Fruit fly (Drosophila melanogaster) whole organism, wandering third instar larva: Measurements from ENCODE around the gene CG11760.

ENCODE experiments used
- Abd-B ChIP-seq: fragments of >200 bp; optimal IDR thresholded peaks from 2 replicates; lab custom pipeline; 2017; ENCODE audit warnings: missing biosample characterization, missing genetic modification characterization
- CG32264 ChIP-seq: fragments of 200-800 bp; sonication (Bioruptor generic); optimal IDR thresholded peaks from 2 replicates; lab custom pipeline; 2016; ENCODE audit warnings: missing biosample characterization, missing genetic modification characterization
- CG9705 ChIP-seq: fragments of 200-800 bp; sonication (Bioruptor generic); optimal IDR thresholded peaks from 2 replicates; lab custom pipeline; 2018; ENCODE audit warnings: missing biosample characterization, mild to moderate bottlenecking, missing genetic modification characterization
- CrebA ChIP-seq: fragments of 200-800 bp; sonication (Bioruptor generic); optimal IDR thresholded peaks from 2 replicates; lab custom pipeline; 2016; ENCODE audit warnings: missing biosample characterization, mild to moderate bottlenecking, missing genetic modification characterization, borderline replicate concordance
- Dif ChIP-seq: fragments of 200-275, 200-300 bp; sonication (Bioruptor generic); optimal IDR thresholded peaks from 2 replicates; lab custom pipeline; 2018; ENCODE audit warnings: missing biosample characterization, missing genetic modification characterization; ENCODE audit not compliant: partially characterized antibody
- GATAd ChIP-seq: sonication (Bioruptor generic); optimal IDR thresholded peaks from 2 replicates; lab custom pipeline; 2016; ENCODE audit warnings: missing biosample characterization, missing genetic modification characterization
- HLH106 ChIP-seq: fragments of 200-800 bp; optimal IDR thresholded peaks from 3 replicates; lab custom pipeline; 2019; ENCODE audit warnings: missing biosample characterization, mild to moderate bottlenecking, missing genetic modification characterization, moderate library complexity
- Hnf4 ChIP-seq: fragments of 200-800 bp; sonication (Bioruptor generic); optimal IDR thresholded peaks from 2 replicates; lab custom pipeline; 2016; ENCODE audit warnings: missing biosample characterization, mild to moderate bottlenecking, missing genetic modification characterization
- Hr78 ChIP-seq: fragments of >200 bp; optimal IDR thresholded peaks from 2 replicates; lab custom pipeline; 2017; ENCODE audit warnings: missing biosample characterization, missing genetic modification characterization
- Hr83 ChIP-seq: fragments of 200-300 bp; sonication (Bioruptor generic); optimal IDR thresholded peaks from 2 replicates; lab custom pipeline; 2016; ENCODE audit warnings: missing biosample characterization, mild to moderate bottlenecking, missing genetic modification characterization, moderate library complexity; ENCODE audit not compliant: poor library complexity, severe bottlenecking
- Jra ChIP-seq: sonication (Bioruptor generic); optimal IDR thresholded peaks from 2 replicates; lab custom pipeline; 2016; ENCODE audit warnings: missing biosample characterization, missing genetic modification characterization
- Mio ChIP-seq: sonication (Bioruptor generic); optimal IDR thresholded peaks from 2 replicates; lab custom pipeline; 2016; ENCODE audit warnings: missing biosample characterization, missing genetic modification characterization
- Myc ChIP-seq: fragments of >200 bp; optimal IDR thresholded peaks from 2 replicates; lab custom pipeline; 2017
- N ChIP-seq: fragments of >200 bp; optimal IDR thresholded peaks from 2 replicates; lab custom pipeline; 2018; ENCODE audit warnings: missing biosample characterization, missing external identifiers, missing genetic modification characterization
- OdsH ChIP-seq: fragments of 200-800 bp; sonication (Bioruptor generic); optimal IDR thresholded peaks from 2 replicates; lab custom pipeline; 2016; ENCODE audit warnings: missing biosample characterization, mild to moderate bottlenecking, missing genetic modification characterization
- Rel ChIP-seq, 2 experiments: fragments of 200-800 bp; sonication (Bioruptor generic) in 1 of 2; optimal IDR thresholded peaks; 2 replicates in 1 of 2; 3 replicates in 1 of 2; lab custom pipeline; 2016 to 2019; ENCODE audit warnings: mild to moderate bottlenecking in 2 of 2, missing biosample characterization in 2 of 2, missing genetic modification characterization in 2 of 2, moderate library complexity in 1 of 2
- Sp1 ChIP-seq: fragments of 200-800 bp; sonication (Bioruptor generic); optimal IDR thresholded peaks from 3 replicates; lab custom pipeline; 2019; ENCODE audit warnings: missing biosample characterization, mild to moderate bottlenecking, missing genetic modification characterization, moderate library complexity
- Vsx2 ChIP-seq: fragments of 200-300, 225-300 bp; sonication (Bioruptor generic); optimal IDR thresholded peaks from 2 replicates; lab custom pipeline; 2018; ENCODE audit warnings: missing biosample characterization, missing genetic modification characterization; ENCODE audit not compliant: partially characterized antibody
- br ChIP-seq: fragments of 200-800 bp; sonication (Bioruptor generic); optimal IDR thresholded peaks from 2 replicates; lab custom pipeline; 2016; ENCODE audit warnings: missing biosample characterization, missing genetic modification characterization
- brk ChIP-seq: fragments of 200-800 bp; sonication (Bioruptor generic); optimal IDR thresholded peaks from 2 replicates; lab custom pipeline; 2016; ENCODE audit warnings: missing biosample characterization, mild to moderate bottlenecking, missing genetic modification characterization
- dl ChIP-seq, 2 experiments: fragments of 175-275, 200-275 bp in 1 of 2; fragments of 200-275 bp in 1 of 2; sonication (Bioruptor generic); optimal IDR thresholded peaks; lab custom pipeline; 2018; ENCODE audit warnings: mild to moderate bottlenecking in 2 of 2, missing biosample characterization in 2 of 2, missing genetic modification characterization in 2 of 2, moderate library complexity in 2 of 2; ENCODE audit not compliant: partially characterized antibody in 2 of 2, insufficient read depth in 1 of 2
- dmrt93B ChIP-seq: fragments of 200-800 bp; sonication (Bioruptor generic); optimal IDR thresholded peaks from 2 replicates; lab custom pipeline; 2018; ENCODE audit warnings: missing biosample characterization, mild to moderate bottlenecking, missing genetic modification characterization
- dsf ChIP-seq: sonication (Bioruptor generic); optimal IDR thresholded peaks from 2 replicates; lab custom pipeline; 2016; ENCODE audit warnings: missing biosample characterization, missing genetic modification characterization, borderline replicate concordance
- ey ChIP-seq: fragments of 200-800 bp; sonication (Bioruptor generic); optimal IDR thresholded peaks from 2 replicates; lab custom pipeline; 2016; ENCODE audit warnings: missing biosample characterization, missing genetic modification characterization
- foxo ChIP-seq, 2 experiments: fragments of 200-800 bp; sonication (Bioruptor generic); optimal IDR thresholded peaks; 2 replicates in 1 of 2; 3 replicates in 1 of 2; lab custom pipeline; 2016 to 2017; ENCODE audit warnings: missing biosample characterization in 2 of 2, missing genetic modification characterization in 2 of 2
- fru ChIP-seq: fragments of 200-800 bp; sonication (Bioruptor generic); optimal IDR thresholded peaks from 3 replicates; lab custom pipeline; 2016; ENCODE audit warnings: missing biosample characterization, mild to moderate bottlenecking, missing genetic modification characterization
- h ChIP-seq: fragments of 200-800 bp; sonication (Bioruptor generic); optimal IDR thresholded peaks from 3 replicates; lab custom pipeline; 2016; ENCODE audit warnings: missing biosample characterization, mild to moderate bottlenecking, missing genetic modification characterization
- jim ChIP-seq: fragments of 175-275, 200-325 bp; sonication (Bioruptor generic); optimal IDR thresholded peaks from 2 replicates; lab custom pipeline; 2016; ENCODE audit warnings: missing biosample characterization, mild to moderate bottlenecking, missing genetic modification characterization
- lola ChIP-seq: fragments of >200 bp; optimal IDR thresholded peaks from 2 replicates; lab custom pipeline; 2017; ENCODE audit warnings: missing biosample characterization, missing genetic modification characterization
- pan ChIP-seq: fragments of >200 bp; optimal IDR thresholded peaks from 2 replicates; lab custom pipeline; 2017
- psq ChIP-seq: fragments of 200-800 bp; sonication (Bioruptor generic); optimal IDR thresholded peaks from 3 replicates; lab custom pipeline; 2017; ENCODE audit warnings: missing biosample characterization, mild to moderate bottlenecking, missing genetic modification characterization, moderate library complexity
- rgr ChIP-seq: fragments of 200-800 bp; sonication (Bioruptor generic); optimal IDR thresholded peaks from 3 replicates; lab custom pipeline; 2016; ENCODE audit warnings: missing biosample characterization, mild to moderate bottlenecking, missing genetic modification characterization
- sage ChIP-seq: fragments of 200-800 bp; sonication (Bioruptor generic); optimal IDR thresholded peaks from 2 replicates; lab custom pipeline; 2016; ENCODE audit warnings: missing biosample characterization, mild to moderate bottlenecking, missing genetic modification characterization
- sv ChIP-seq: fragments of 200-800 bp; sonication (Bioruptor generic); optimal IDR thresholded peaks from 3 replicates; lab custom pipeline; 2016; ENCODE audit warnings: missing biosample characterization, missing genetic modification characterization
- tai ChIP-seq: sonication (Bioruptor generic); optimal IDR thresholded peaks from 2 replicates; lab custom pipeline; 2016; ENCODE audit warnings: missing biosample characterization, missing genetic modification characterization
- usp ChIP-seq: fragments of >200 bp; optimal IDR thresholded peaks from 2 replicates; lab custom pipeline; 2017; ENCODE audit warnings: missing biosample characterization, missing genetic modification characterization
- woc ChIP-seq: sonication (Bioruptor generic); optimal IDR thresholded peaks from 2 replicates; lab custom pipeline; 2016; ENCODE audit warnings: missing biosample characterization, mild to moderate bottlenecking, missing genetic modification characterization

The CG11760 gene

DNA sequence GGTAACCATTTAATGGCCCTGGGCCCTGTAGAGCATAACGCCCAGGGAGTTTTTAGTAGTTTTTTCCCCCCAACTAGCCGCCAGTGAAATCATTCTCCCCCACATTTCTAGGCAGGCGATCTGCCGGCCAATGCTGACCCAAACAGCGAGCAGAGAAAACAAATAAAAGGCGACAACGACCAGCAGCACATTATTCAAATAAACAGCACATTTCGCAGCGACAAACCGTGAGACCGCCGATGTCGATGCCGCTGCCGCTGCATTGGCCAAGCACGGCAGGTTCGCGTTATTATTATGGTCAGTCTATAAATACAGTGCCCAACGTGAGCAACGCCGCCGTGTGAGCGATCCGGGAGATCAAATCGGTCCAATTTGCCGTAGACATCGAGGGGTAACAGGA is at the start of gene CG11760:
TSS of gene CG11760 (plus strand) at position 301 of the 400 bp plus-strand sequence.
- TF ChIP-seq fru (GFP tag; lab: Kevin White, UChicago), result no peak
- TF ChIP-seq pan (lab: Kevin White, UChicago), result no peak
- no peak for TF ChIP-seq lola (GFP tag; lab: Kevin White, UChicago)
- TF ChIP-seq h (GFP tag; lab: Kevin White, UChicago), result no peak

DNA sequence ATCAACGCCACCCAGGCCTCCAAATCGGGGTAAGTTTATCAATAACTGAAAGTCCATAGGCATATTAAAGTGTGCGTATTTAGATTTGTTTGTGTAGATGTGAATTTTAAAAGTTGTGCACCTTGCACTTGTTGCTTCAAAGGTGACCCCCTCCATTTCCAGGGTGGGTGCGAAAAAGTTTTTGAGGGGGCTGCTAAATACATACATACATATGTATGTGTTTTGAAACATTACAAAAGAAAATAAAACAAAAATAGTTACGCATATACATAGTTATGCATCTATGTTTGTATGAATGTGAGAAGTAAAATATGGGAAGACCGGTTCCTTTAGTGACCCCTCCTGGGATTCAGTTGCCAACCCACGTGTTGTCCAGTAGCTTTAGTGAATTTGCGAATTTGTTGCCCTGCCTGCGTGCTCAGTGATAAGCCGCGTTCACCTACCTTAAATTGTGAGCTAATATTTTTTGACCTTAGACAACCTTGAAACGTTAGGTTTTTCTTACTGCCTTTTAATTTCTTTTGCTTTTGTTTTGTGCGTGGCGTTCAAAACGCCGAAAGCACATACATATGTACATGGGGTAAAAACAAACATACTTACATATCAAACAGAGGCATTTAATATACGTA is 49.0 kb upstream of the CG11760 start:
- TF ChIP-seq Sp1 (GFP tag; lab: Kevin White, UChicago) (no peak), HLH106 (tag; lab: Kevin White, UChicago) (no peak), Hnf4 (peak; percentile 29), sage (no peak), N (GFP tag; lab: Kevin White, UChicago) (no peak), Jra (GFP tag; lab: Kevin White, UChicago) (no peak), psq (GFP tag; lab: Kevin White, UChicago) (no peak), h (GFP tag; lab: Kevin White, UChicago) (peak; percentile 67), jim (GFP tag; lab: Kevin White, UChicago) (no peak), woc (no peak), pan (lab: Kevin White, UChicago) (no peak), Myc (lab: Kevin White, UChicago) (no peak), CG32264 (GFP tag; lab: Kevin White, UChicago) (peak; percentile 31), OdsH (GFP tag; lab: Kevin White, UChicago) (no peak), fru (GFP tag; lab: Kevin White, UChicago) (no peak), ey (GFP tag; lab: Kevin White, UChicago) (peak; percentile 54), usp (no peak), dl (GFP tag; optimal IDR thresholded peaks at IDR 0.05; lab: Kevin White, UChicago; ENCODE audit: insufficient read depth in 1 of 2, partially characterized antibody in 2 of 2) (no peak), Hr83 (no peak), CG9705 (GFP tag; lab: Kevin White, UChicago) (no peak), Rel (GFP tag; optimal IDR thresholded peaks at IDR 0.05; lab: Kevin White, UChicago) (peak; percentile 24), Rel (tag; optimal IDR thresholded peaks at IDR 0.05; lab: Kevin White, UChicago) (no peak), dsf (GFP tag; lab: Kevin White, UChicago) (no peak), CrebA (GFP tag; lab: Kevin White, UChicago) (no peak), dmrt93B (GFP tag; lab: Kevin White, UChicago) (no peak), br (no peak), Abd-B (GFP tag; lab: Kevin White, UChicago) (no peak), Hr78 (GFP tag; lab: Kevin White, UChicago) (no peak), Dif (GFP tag; lab: Kevin White, UChicago) (no peak), Mio (GFP tag; lab: Kevin White, UChicago) (no peak), rgr (GFP tag; lab: Kevin White, UChicago) (peak; percentile 28), brk (GFP tag; lab: Kevin White, UChicago) (no peak), sv (no peak), lola (GFP tag; lab: Kevin White, UChicago) (no peak), foxo (GFP tag; optimal IDR thresholded peaks at IDR 0.05; lab: Kevin White, UChicago) (peak; percentile 8 to 48), Vsx2 (no peak), tai (no peak), GATAd (GFP tag; lab: Kevin White, UChicago) (no peak)
